Fruit fly (Drosophila melanogaster) whole organism, embryonic: ENCODE measurements around the gene CG32708.
A peak's percentile ranks its signal among the peaks of the same experiment; 100 is the strongest.

ENCODE experiments used
- Atf6 ChIP-seq: fragments of 200-800 bp; sonication (Bioruptor generic); IDR thresholded peaks from 2 replicates; pipeline ENCODE4 v1.3.6; 2022; ENCODE audit warnings: missing biosample characterization, missing genetic modification characterization
- Awh ChIP-seq: fragments of 200-800 bp; sonication (Bioruptor generic); IDR thresholded peaks from 2 replicates; pipeline ENCODE4, ENCODE4 v1.3.6; 2022; ENCODE audit warnings: missing biosample characterization, missing genetic modification characterization
- B-H1 ChIP-seq: fragments of 200-800 bp; sonication (Bioruptor generic); IDR thresholded peaks from 3 replicates; pipeline ENCODE4 v1.3.6; 2022; ENCODE audit warnings: missing biosample characterization, missing genetic modification characterization
- Bgb ChIP-seq: fragments of 200-800 bp; sonication (Bioruptor generic); IDR thresholded peaks from 2 replicates; pipeline ENCODE4 v1.3.6; 2022; ENCODE audit warnings: missing biosample characterization, missing genetic modification characterization; ENCODE audit not compliant: partially characterized antibody
- CG10147 ChIP-seq: fragments of 200-800 bp; sonication (Bioruptor generic); optimal IDR thresholded peaks from 2 replicates; lab custom pipeline; 2019; ENCODE audit warnings: missing biosample characterization, mild to moderate bottlenecking, missing genetic modification characterization, moderate library complexity
- CG10543 ChIP-seq: fragments of 200-800 bp; sonication (Bioruptor generic); optimal IDR thresholded peaks from 3 replicates; lab custom pipeline; 2017; ENCODE audit warnings: missing biosample characterization, mild to moderate bottlenecking, missing genetic modification characterization, moderate library complexity
- CG11247 ChIP-seq: fragments of 200-800 bp; sonication (Bioruptor generic); IDR thresholded peaks from 2 replicates; pipeline ENCODE4 v1.3.6; 2022; ENCODE audit warnings: missing biosample characterization, missing genetic modification characterization
- CG12659 ChIP-seq: fragments of 200-800 bp; sonication (Bioruptor generic); optimal IDR thresholded peaks from 3 replicates; lab custom pipeline; 2017; ENCODE audit warnings: mild to moderate bottlenecking, missing biosample characterization, missing genetic modification reagents, missing genetic modification characterization
- CG12744 ChIP-seq: fragments of 200-800 bp; sonication (Bioruptor generic); optimal IDR thresholded peaks from 2 replicates; lab custom pipeline; 2016; ENCODE audit warnings: missing biosample characterization, missing genetic modification characterization
- CG13775 ChIP-seq: fragments of 200-800 bp; sonication (Bioruptor generic); optimal IDR thresholded peaks from 3 replicates; lab custom pipeline; 2017; ENCODE audit warnings: missing biosample characterization, mild to moderate bottlenecking, missing genetic modification characterization
- CG14441 ChIP-seq: fragments of 200-800 bp; sonication (Bioruptor generic); IDR thresholded peaks from 2 replicates; pipeline ENCODE4 v1.3.6; 2022; ENCODE audit warnings: missing biosample characterization, missing genetic modification characterization
- CG14860 ChIP-seq: fragments of 200-800 bp; sonication (Bioruptor generic); IDR thresholded peaks from 3 replicates; pipeline ENCODE4 v1.3.6; 2022; ENCODE audit warnings: missing biosample characterization, missing genetic modification characterization; ENCODE audit not compliant: partially characterized antibody
- CG15073 ChIP-seq: fragments of 200-800 bp; sonication (Bioruptor generic); optimal IDR thresholded peaks from 2 replicates; lab custom pipeline; 2016; ENCODE audit warnings: missing biosample characterization, missing genetic modification characterization
- CG18476 ChIP-seq: fragments of 200-800 bp; sonication (Bioruptor generic); optimal IDR thresholded peaks from 2 replicates; lab custom pipeline; 2016; ENCODE audit warnings: missing biosample characterization, mild to moderate bottlenecking, missing genetic modification characterization
- CG2202 ChIP-seq: fragments of 200-800 bp; sonication (Bioruptor generic); optimal IDR thresholded peaks from 2 replicates; lab custom pipeline; 2018; ENCODE audit warnings: missing biosample characterization, mild to moderate bottlenecking, missing genetic modification characterization
- CG30020 ChIP-seq: fragments of 200-800 bp; optimal IDR thresholded peaks from 2 replicates; lab custom pipeline; 2019; ENCODE audit warnings: missing biosample characterization, mild to moderate bottlenecking, missing genetic modification characterization, moderate library complexity
- CG3407 ChIP-seq: fragments of 200-800 bp; sonication (Bioruptor generic); optimal IDR thresholded peaks from 2 replicates; lab custom pipeline; 2018; ENCODE audit warnings: missing biosample characterization, mild to moderate bottlenecking, missing genetic modification characterization
- CG4328 ChIP-seq: fragments of 200-800 bp; sonication (Bioruptor generic); optimal IDR thresholded peaks from 3 replicates; lab custom pipeline; 2017; ENCODE audit warnings: missing biosample characterization, missing genetic modification reagents, missing genetic modification characterization
- CG4617 ChIP-seq: fragments of 200-800 bp; sonication (Bioruptor generic); optimal IDR thresholded peaks from 3 replicates; lab custom pipeline; 2016; ENCODE audit warnings: missing biosample characterization, missing genetic modification characterization, borderline replicate concordance
- CG6765 ChIP-seq: fragments of 200-800 bp; sonication (Bioruptor generic); optimal IDR thresholded peaks from 3 replicates; lab custom pipeline; 2017; ENCODE audit warnings: missing biosample characterization, mild to moderate bottlenecking, missing genetic modification characterization
- CG6813 ChIP-seq: fragments of 200-800 bp; sonication (Bioruptor generic); optimal IDR thresholded peaks from 2 replicates; lab custom pipeline; 2017; ENCODE audit warnings: missing biosample characterization, missing genetic modification characterization, mild to moderate bottlenecking, moderate library complexity, missing genetic modification reagents
- CG7745 ChIP-seq: fragments of 200-800 bp; sonication (Bioruptor generic); optimal IDR thresholded peaks from 2 replicates; lab custom pipeline; 2018; ENCODE audit warnings: missing biosample characterization, mild to moderate bottlenecking, missing genetic modification characterization, moderate library complexity
- Dbx ChIP-seq: fragments of 200-800 bp; sonication (Bioruptor generic); IDR thresholded peaks from 3 replicates; pipeline ENCODE4 v1.3.6; 2022; ENCODE audit warnings: missing biosample characterization, missing genetic modification characterization
- Dek ChIP-seq: fragments of 200-800 bp; sonication (Bioruptor generic); optimal IDR thresholded peaks from 3 replicates; lab custom pipeline; 2019; ENCODE audit warnings: missing biosample characterization, mild to moderate bottlenecking, missing genetic modification characterization, moderate library complexity
- Dip2 ChIP-seq: fragments of 200-800 bp; sonication (Bioruptor generic); IDR thresholded peaks from 2 replicates; pipeline ENCODE4 v1.3.6; 2022; ENCODE audit warnings: missing biosample characterization, missing genetic modification characterization
- Dp ChIP-seq: fragments of 200-800 bp; sonication (Bioruptor generic); optimal IDR thresholded peaks from 2 replicates; lab custom pipeline; 2018; ENCODE audit warnings: missing biosample characterization, mild to moderate bottlenecking, missing genetic modification characterization, moderate library complexity
- Gug ChIP-seq: fragments of 200-800 bp; sonication (Bioruptor generic); IDR thresholded peaks from 4 replicates; pipeline ENCODE4 v1.3.6; 2022; ENCODE audit warnings: missing biosample characterization, missing genetic modification characterization
- Jarid2 ChIP-seq: fragments of 200-800 bp; sonication (Bioruptor generic); optimal IDR thresholded peaks from 3 replicates; lab custom pipeline; 2017; ENCODE audit warnings: mild to moderate bottlenecking, missing biosample characterization, missing genetic modification reagents, missing genetic modification characterization
- MBD-R2 ChIP-seq: fragments of 200-800 bp; sonication (Bioruptor generic); IDR thresholded peaks from 2 replicates; pipeline ENCODE4 v1.3.6; 2022; ENCODE audit warnings: missing biosample characterization, missing genetic modification characterization
- NC2α ChIP-seq: fragments of 200-800 bp; sonication (Bioruptor generic); optimal IDR thresholded peaks from 2 replicates; lab custom pipeline; 2016; ENCODE audit warnings: missing biosample characterization, missing genetic modification characterization
- Sry-δ ChIP-seq: fragments of 200-800 bp; sonication (Bioruptor generic); optimal IDR thresholded peaks from 2 replicates; lab custom pipeline; 2016; ENCODE audit warnings: missing biosample characterization, missing genetic modification characterization
- TFAM ChIP-seq: fragments of 200-800 bp; sonication (Bioruptor generic); optimal IDR thresholded peaks from 2 replicates; lab custom pipeline; 2017; ENCODE audit warnings: missing biosample characterization, missing genetic modification characterization, inconsistent platforms
- Usf ChIP-seq: fragments of 200-800 bp; sonication (Bioruptor generic); optimal IDR thresholded peaks from 2 replicates; lab custom pipeline; 2017; ENCODE audit warnings: missing genotype, missing biosample characterization, missing genetic modification characterization
- ac ChIP-seq: fragments of 200-800 bp; sonication (Bioruptor generic); optimal IDR thresholded peaks from 3 replicates; lab custom pipeline; 2017; ENCODE audit warnings: missing biosample characterization, mild to moderate bottlenecking, missing genetic modification characterization
- amos ChIP-seq: fragments of 200-800 bp; sonication (Bioruptor generic); IDR thresholded peaks from 2 replicates; pipeline ENCODE4 v1.3.6; 2022; ENCODE audit warnings: missing biosample characterization, missing genetic modification characterization; ENCODE audit not compliant: partially characterized antibody
- caup ChIP-seq: fragments of 200-800 bp; sonication (Bioruptor generic); optimal IDR thresholded peaks from 3 replicates; lab custom pipeline; 2017; ENCODE audit warnings: missing biosample characterization, mild to moderate bottlenecking, missing genetic modification characterization, moderate library complexity; ENCODE audit not compliant: severe bottlenecking
- chm ChIP-seq: fragments of 200-800 bp; sonication (Bioruptor generic); IDR thresholded peaks from 2 replicates; pipeline ENCODE4 v1.3.6; 2022; ENCODE audit warnings: missing biosample characterization, missing genetic modification characterization
- corto ChIP-seq: fragments of 200-800 bp; sonication (Bioruptor generic); optimal IDR thresholded peaks from 2 replicates; lab custom pipeline; 2016; ENCODE audit warnings: missing biosample characterization, mild to moderate bottlenecking, missing genetic modification characterization, moderate library complexity
- fru ChIP-seq: fragments of >200 bp; optimal IDR thresholded peaks from 2 replicates; lab custom pipeline; 2017
- gem ChIP-seq: fragments of 200-800 bp; sonication (Bioruptor generic); optimal IDR thresholded peaks from 2 replicates; lab custom pipeline; 2019; ENCODE audit warnings: missing biosample characterization, mild to moderate bottlenecking, missing genetic modification characterization, moderate library complexity
- lbe ChIP-seq: fragments of 200-800 bp; sonication (Bioruptor generic); optimal IDR thresholded peaks from 2 replicates; lab custom pipeline; 2016; ENCODE audit warnings: missing biosample characterization, mild to moderate bottlenecking, missing genetic modification characterization
- mam ChIP-seq: fragments of 200-800 bp; sonication (Bioruptor generic); optimal IDR thresholded peaks from 3 replicates; lab custom pipeline; 2016; ENCODE audit warnings: missing biosample characterization, missing genetic modification characterization
- nerfin-2 ChIP-seq: fragments of 200-800 bp; sonication (Bioruptor generic); IDR thresholded peaks from 2 replicates; pipeline ENCODE4 v1.3.6; 2022; ENCODE audit warnings: missing biosample characterization, missing genetic modification characterization; ENCODE audit not compliant: partially characterized antibody
- pan ChIP-seq, 4 experiments: fragments of >200 bp in 3 of 4; fragments of 200-800 bp in 1 of 4; sonication (Bioruptor generic) in 1 of 4; optimal IDR thresholded peaks in 3 of 4; IDR thresholded peaks in 1 of 4; 2 replicates each; pipeline versions ENCODE4 v1.3.6 to Lab custom; 2017 to 2022; ENCODE audit warnings: missing biosample characterization in 2 of 4, missing genetic modification characterization in 2 of 4, mixed read lengths in 1 of 4
- sqz ChIP-seq: fragments of 200-800 bp; sonication (Bioruptor generic); optimal IDR thresholded peaks from 3 replicates; lab custom pipeline; 2018; ENCODE audit warnings: missing biosample characterization, mild to moderate bottlenecking, missing genetic modification characterization
- stwl ChIP-seq: fragments of 200-800 bp; sonication (Bioruptor generic); optimal IDR thresholded peaks from 3 replicates; lab custom pipeline; 2018; ENCODE audit warnings: missing biosample characterization, mild to moderate bottlenecking, missing genetic modification characterization, moderate library complexity
- tio ChIP-seq: fragments of 200-800 bp; sonication (Bioruptor generic); optimal IDR thresholded peaks from 2 replicates; lab custom pipeline; 2017; ENCODE audit warnings: missing biosample characterization, missing genetic modification characterization, inconsistent platforms
- tup ChIP-seq: fragments of 200-800 bp; sonication (Bioruptor generic); optimal IDR thresholded peaks from 2 replicates; lab custom pipeline; 2016; ENCODE audit warnings: missing biosample characterization, mild to moderate bottlenecking, missing genetic modification characterization, moderate library complexity
- zf30C ChIP-seq: fragments of 200-800 bp; sonication (Bioruptor generic); optimal IDR thresholded peaks from 3 replicates; lab custom pipeline; 2018; ENCODE audit warnings: missing biosample characterization, mild to moderate bottlenecking, missing genetic modification characterization

The CG32708 gene

dm6 chrX:9080962-9081361, 4.8 kb upstream of the CG32708 start, which contains the start of the genes CG7246 and HP1b (continued):
- TF ChIP-seq CG11247 (GFP tag; lab: Robert Waterston, UW) = peak; percentile 71
- TF ChIP-seq NC2α = no peak
- TF ChIP-seq sqz = peak; percentile 26
- TF ChIP-seq ac (GFP tag; lab: Kevin White, UChicago) = no peak
- TF ChIP-seq fru (lab: Kevin White, UChicago) = no peak
- TF ChIP-seq CG15073 (GFP tag; lab: Kevin White, UChicago) = no peak
- TF ChIP-seq CG4328 (GFP tag; lab: Kevin White, UChicago) = peak; percentile 39
- peak; percentile 65 for TF ChIP-seq B-H1 (GFP tag; lab: Robert Waterston, UW)
- TF ChIP-seq Jarid2 (GFP tag; lab: Kevin White, UChicago) = no peak
- no peak for TF ChIP-seq CG12744 (GFP tag; lab: Kevin White, UChicago)
- no peak for TF ChIP-seq CG7745
- TF ChIP-seq Dp (GFP tag; lab: Kevin White, UChicago) = peak; percentile 47
- no peak for TF ChIP-seq CG6813 (GFP tag; lab: Kevin White, UChicago)
- peak; percentile 62 for TF ChIP-seq CG10543 (GFP tag; lab: Kevin White, UChicago)
- peak; percentile 77 for TF ChIP-seq Sry-δ (GFP tag; lab: Kevin White, UChicago)
- peak; percentile 58 for TF ChIP-seq CG18476 (GFP tag; lab: Kevin White, UChicago)
- TF ChIP-seq amos (GFP tag; lab: Robert Waterston, UW) = peak; percentile 68; the same call in 1 of the 2 replicates
- no peak for TF ChIP-seq corto (GFP tag; lab: Kevin White, UChicago)
- TF ChIP-seq CG14441 (GFP tag; lab: Robert Waterston, UW) = peak; percentile 74
- peak; percentile 77 for TF ChIP-seq Dbx
- no peak for TF ChIP-seq TFAM (GFP tag; lab: Kevin White, UChicago)
- no peak for TF ChIP-seq Usf (GFP tag; lab: Kevin White, UChicago)
- TF ChIP-seq Atf6 (GFP tag; lab: Robert Waterston, UW) = peak; percentile 65
- peak; percentile 78 for TF ChIP-seq MBD-R2 (GFP tag; lab: Robert Waterston, UW)
- peak; percentile 78 for TF ChIP-seq CG10147 (GFP tag; lab: Kevin White, UChicago)
- peak; percentile 59 for TF ChIP-seq mam (GFP tag; lab: Kevin White, UChicago)
- TF ChIP-seq CG14860 (GFP tag; lab: Robert Waterston, UW) = peak; percentile 71
- peak; percentile 42 for TF ChIP-seq tio (GFP tag; lab: Kevin White, UChicago)
- TF ChIP-seq Awh = 0 out of 2 replicates have a peak, but pooled peaks have one; percentile 42
- TF ChIP-seq CG13775 = peak; percentile 68
- peak; percentile 70; the same call in 2 of the 4 replicates for TF ChIP-seq Gug
- peak; percentile 72 for TF ChIP-seq Bgb (GFP tag; lab: Robert Waterston, UW)
- TF ChIP-seq CG12659 (GFP tag; lab: Kevin White, UChicago) = peak; percentile 69
- peak; percentile 44 for TF ChIP-seq stwl (tag; lab: Kevin White, UChicago)
- peak; percentile 30 for TF ChIP-seq CG6765 (GFP tag; lab: Kevin White, UChicago)
- TF ChIP-seq CG4617 (GFP tag; lab: Kevin White, UChicago) = peak; percentile 64
- TF ChIP-seq Dip2 (GFP tag; lab: Robert Waterston, UW) = no peak
- TF ChIP-seq CG3407 = peak; percentile 41
- TF ChIP-seq nerfin-2 (GFP tag; lab: Robert Waterston, UW) = peak; percentile 66
- TF ChIP-seq tup (GFP tag; lab: Kevin White, UChicago) = peak; percentile 26
- no peak for TF ChIP-seq chm
- TF ChIP-seq caup (GFP tag; lab: Kevin White, UChicago) = peak; percentile 73
- peak; percentile 32 for TF ChIP-seq CG2202 (tag; lab: Kevin White, UChicago)
- peak; percentile 70 for TF ChIP-seq lbe (GFP tag; lab: Kevin White, UChicago)
- TF ChIP-seq Dek (tag; lab: Kevin White, UChicago) = peak; percentile 64
- no peak for TF ChIP-seq pan (optimal IDR thresholded peaks at IDR 0.05; lab: Kevin White, UChicago)
- peak in 1 of 2 experiments; percentile 80 for TF ChIP-seq pan (GFP tag; optimal IDR thresholded peaks at IDR 0.05 in 1 of 2, IDR thresholded peaks at IDR 0.05 in 1 of 2)
- peak; percentile 83 for TF ChIP-seq gem (tag; lab: Kevin White, UChicago)
- peak; percentile 67 for TF ChIP-seq CG30020 (tag; lab: Kevin White, UChicago)
- TF ChIP-seq zf30C = no peak
